Fruit fly (Drosophila melanogaster) whole organism, wandering third instar larva: ENCODE data around the gene CRIF.

Experiments used
- Abd-B ChIP-seq: fragments of >200 bp; optimal IDR thresholded peaks from 2 replicates; lab custom pipeline; 2017; ENCODE audit warnings: missing biosample characterization, missing genetic modification characterization
- GATAd ChIP-seq: sonication (Bioruptor generic); optimal IDR thresholded peaks from 2 replicates; lab custom pipeline; 2016; ENCODE audit warnings: missing biosample characterization, missing genetic modification characterization
- Jra ChIP-seq: sonication (Bioruptor generic); optimal IDR thresholded peaks from 2 replicates; lab custom pipeline; 2016; ENCODE audit warnings: missing biosample characterization, missing genetic modification characterization
- Mio ChIP-seq: sonication (Bioruptor generic); optimal IDR thresholded peaks from 2 replicates; lab custom pipeline; 2016; ENCODE audit warnings: missing biosample characterization, missing genetic modification characterization
- OdsH ChIP-seq: fragments of 200-800 bp; sonication (Bioruptor generic); optimal IDR thresholded peaks from 2 replicates; lab custom pipeline; 2016; ENCODE audit warnings: missing biosample characterization, mild to moderate bottlenecking, missing genetic modification characterization
- dmrt93B ChIP-seq: fragments of 200-800 bp; sonication (Bioruptor generic); optimal IDR thresholded peaks from 2 replicates; lab custom pipeline; 2018; ENCODE audit warnings: missing biosample characterization, mild to moderate bottlenecking, missing genetic modification characterization
- ey ChIP-seq: fragments of 200-800 bp; sonication (Bioruptor generic); optimal IDR thresholded peaks from 2 replicates; lab custom pipeline; 2016; ENCODE audit warnings: missing biosample characterization, missing genetic modification characterization
- h ChIP-seq: fragments of 200-800 bp; sonication (Bioruptor generic); optimal IDR thresholded peaks from 3 replicates; lab custom pipeline; 2016; ENCODE audit warnings: missing biosample characterization, mild to moderate bottlenecking, missing genetic modification characterization
- lola ChIP-seq: fragments of >200 bp; optimal IDR thresholded peaks from 2 replicates; lab custom pipeline; 2017; ENCODE audit warnings: missing biosample characterization, missing genetic modification characterization
- pan ChIP-seq: fragments of >200 bp; optimal IDR thresholded peaks from 2 replicates; lab custom pipeline; 2017
- psq ChIP-seq: fragments of 200-800 bp; sonication (Bioruptor generic); optimal IDR thresholded peaks from 3 replicates; lab custom pipeline; 2017; ENCODE audit warnings: missing biosample characterization, mild to moderate bottlenecking, missing genetic modification characterization, moderate library complexity

DNA sequence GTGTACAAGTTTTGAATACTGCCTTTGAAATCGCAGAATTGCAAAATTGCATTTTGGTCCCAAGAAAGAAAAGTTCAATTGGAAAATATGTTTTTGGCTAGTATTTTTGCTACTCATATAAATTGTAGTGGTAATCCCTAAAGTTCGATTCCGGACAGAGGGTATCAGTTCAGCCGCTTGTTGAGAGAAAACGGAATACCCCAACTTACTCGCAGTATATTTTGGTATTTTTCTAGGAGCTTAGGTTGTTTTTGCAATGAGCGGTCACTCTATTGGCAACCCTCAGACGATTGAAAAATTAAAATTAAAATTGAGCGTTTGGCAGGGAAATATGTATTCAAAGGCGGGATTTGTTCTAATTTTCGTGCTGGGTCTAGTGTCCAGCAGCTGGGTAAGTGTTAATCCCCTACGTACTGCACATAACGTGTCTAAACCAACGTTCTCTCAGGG, 5.6 kb upstream of the CRIF start:
- TF ChIP-seq pan (no peak), Jra (no peak), dmrt93B (GFP tag; lab: Kevin White, UChicago) (no peak), h (GFP tag; lab: Kevin White, UChicago) (no peak), lola (GFP tag; lab: Kevin White, UChicago) (no peak), GATAd (GFP tag; lab: Kevin White, UChicago) (no peak), Abd-B (no peak), ey (GFP tag; lab: Kevin White, UChicago) (no peak), Mio (GFP tag; lab: Kevin White, UChicago) (no peak), psq (GFP tag; lab: Kevin White, UChicago) (no peak), OdsH (GFP tag; lab: Kevin White, UChicago) (no peak)
